Worm (Caenorhabditis elegans): ENCODE measurements around the gene B0507.7.

DNA sequence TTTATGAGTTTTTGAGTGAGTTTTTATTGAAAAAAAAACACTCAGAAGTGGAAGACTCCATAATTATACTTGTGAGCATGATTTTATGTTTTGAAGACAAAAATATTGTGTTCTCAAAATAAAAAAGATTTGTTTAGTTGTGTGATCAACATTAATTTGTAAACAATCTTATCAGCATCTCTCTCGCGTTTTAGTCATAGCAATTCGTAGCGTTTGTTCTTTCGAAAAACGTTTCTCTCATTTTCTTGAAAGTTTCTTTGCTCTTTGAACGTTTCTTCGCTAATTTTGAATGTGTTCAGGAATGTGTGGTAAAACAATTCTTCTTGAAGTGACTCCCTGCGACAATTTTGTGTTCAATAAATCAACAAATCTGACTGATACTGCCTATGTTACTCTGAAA, 19.4 kb downstream of the B0507.7 start, which contains the start of gene ZC196.2:
- no peak for TF ChIP-seq lin-39 (tag; optimal IDR thresholded peaks at IDR 0.05)
- no peak for TF ChIP-seq ama-1 (optimal IDR thresholded peaks at IDR 0.05)
- no peak for TF ChIP-seq egl-27 (tag; optimal IDR thresholded peaks at IDR 0.05)
- no peak for TF ChIP-seq skn-1 (tag; optimal IDR thresholded peaks at IDR 0.05)
- no peak for TF ChIP-seq snpc-4 (tag; optimal IDR thresholded peaks at IDR 0.05)
- TF ChIP-seq lsy-2 (tag; optimal IDR thresholded peaks at IDR 0.05): no peak
- no peak for TF ChIP-seq ztf-1 (GFP tag; conservative IDR thresholded peaks at IDR 0.05)

All from whole organism, L2 larva.